Fruit fly (Drosophila melanogaster) whole organism, prepupa: ENCODE results near the gene Charon.
A peak's percentile ranks its signal among the peaks of the same experiment; 100 is the strongest.

Experiments used
- Blimp-1 ChIP-seq: fragments of 200-800 bp; sonication (Bioruptor generic); optimal IDR thresholded peaks from 3 replicates; lab custom pipeline; 2017; ENCODE audit warnings: missing biosample characterization, missing genetic modification characterization, mild to moderate bottlenecking, moderate library complexity, missing genetic modification reagents
- CG10631 ChIP-seq: fragments of 200-800 bp; sonication (Bioruptor generic); optimal IDR thresholded peaks from 2 replicates; lab custom pipeline; 2016; ENCODE audit warnings: missing biosample characterization, missing genetic modification characterization
- CG11294 ChIP-seq: fragments of 200-800 bp; sonication (Bioruptor generic); IDR thresholded peaks from 2 replicates; pipeline ENCODE4 v1.3.6; 2022; ENCODE audit warnings: missing biosample characterization, missing genetic modification characterization
- CG11762 ChIP-seq: fragments of 200-800 bp; sonication (Bioruptor generic); optimal IDR thresholded peaks from 3 replicates; lab custom pipeline; 2016; ENCODE audit warnings: missing biosample characterization, missing genetic modification characterization; ENCODE audit not compliant: insufficient read depth
- CG11902 ChIP-seq: fragments of 200-800 bp; sonication (Bioruptor generic); optimal IDR thresholded peaks from 3 replicates; lab custom pipeline; 2016; ENCODE audit warnings: missing biosample characterization, missing genetic modification characterization
- CG16779 ChIP-seq: fragments of 200-800 bp; sonication (Bioruptor generic); optimal IDR thresholded peaks from 3 replicates; lab custom pipeline; 2017; ENCODE audit warnings: missing biosample characterization, mild to moderate bottlenecking, missing genetic modification characterization
- CG3032 ChIP-seq: fragments of 200-800 bp; optimal IDR thresholded peaks from 2 replicates; lab custom pipeline; 2019; ENCODE audit warnings: missing biosample characterization, mild to moderate bottlenecking, missing genetic modification characterization, moderate library complexity
- CG31627 ChIP-seq: fragments of 200-800 bp; sonication (Bioruptor generic); optimal IDR thresholded peaks from 3 replicates; lab custom pipeline; 2016; ENCODE audit warnings: missing biosample characterization, missing genetic modification characterization
- CG32006 ChIP-seq: fragments of 200-800 bp; sonication (Bioruptor generic); optimal IDR thresholded peaks from 3 replicates; lab custom pipeline; 2017; ENCODE audit warnings: missing biosample characterization, mild to moderate bottlenecking, missing genetic modification characterization
- CG34406 ChIP-seq: fragments of 200-800 bp; sonication (Bioruptor generic); optimal IDR thresholded peaks from 3 replicates; lab custom pipeline; 2016; ENCODE audit warnings: missing biosample characterization, missing genetic modification characterization
- CG3919 ChIP-seq: fragments of 200-800 bp; sonication (Bioruptor generic); optimal IDR thresholded peaks from 3 replicates; lab custom pipeline; 2016; ENCODE audit warnings: missing biosample characterization, missing genetic modification characterization
- CG6163 ChIP-seq: fragments of 200-800 bp; sonication (Bioruptor generic); IDR thresholded peaks from 3 replicates; pipeline ENCODE4 v1.3.6; 2022; ENCODE audit warnings: missing biosample characterization, missing genetic modification characterization
- CG6276 ChIP-seq: fragments of 200-800 bp; sonication (Bioruptor generic); optimal IDR thresholded peaks from 2 replicates; lab custom pipeline; 2017; ENCODE audit warnings: missing biosample characterization, mild to moderate bottlenecking, missing genetic modification characterization
- CG6792 ChIP-seq: fragments of 200-800 bp; sonication (Bioruptor generic); optimal IDR thresholded peaks from 3 replicates; lab custom pipeline; 2016; ENCODE audit warnings: missing biosample characterization, missing genetic modification characterization
- CG6808 ChIP-seq: fragments of 200-800 bp; sonication (Bioruptor generic); optimal IDR thresholded peaks from 3 replicates; lab custom pipeline; 2017; ENCODE audit warnings: missing biosample characterization, missing genetic modification characterization, mild to moderate bottlenecking, moderate library complexity, missing genetic modification reagents
- CG6854 ChIP-seq: fragments of 200-800 bp; sonication (Bioruptor generic); optimal IDR thresholded peaks from 2 replicates; lab custom pipeline; 2017; ENCODE audit warnings: missing biosample characterization, mild to moderate bottlenecking, missing genetic modification characterization
- CG7368 ChIP-seq: fragments of 200-800 bp; sonication (Bioruptor generic); optimal IDR thresholded peaks from 3 replicates; lab custom pipeline; 2016; ENCODE audit warnings: missing biosample characterization, missing genetic modification characterization
- CG8319 ChIP-seq: fragments of 200-800 bp; sonication (Bioruptor generic); optimal IDR thresholded peaks from 3 replicates; lab custom pipeline; 2016; ENCODE audit warnings: missing biosample characterization, missing genetic modification characterization
- CG8632 ChIP-seq: fragments of 200-800 bp; sonication (Bioruptor generic); optimal IDR thresholded peaks from 3 replicates; lab custom pipeline; 2016; ENCODE audit warnings: missing biosample characterization, missing genetic modification characterization
- CG9139 ChIP-seq: fragments of 200-800 bp; sonication (Bioruptor generic); optimal IDR thresholded peaks from 3 replicates; lab custom pipeline; 2017; ENCODE audit warnings: missing biosample characterization, mild to moderate bottlenecking, missing genetic modification characterization
- Eip75B ChIP-seq: fragments of 200-800 bp; sonication (Bioruptor generic); optimal IDR thresholded peaks from 3 replicates; lab custom pipeline; 2016; ENCODE audit warnings: missing biosample characterization, missing genetic modification characterization
- Eip93F ChIP-seq: fragments of 200-800 bp; sonication (Bioruptor generic); optimal IDR thresholded peaks from 2 replicates; lab custom pipeline; 2016; ENCODE audit warnings: missing biosample characterization, mild to moderate bottlenecking, missing genetic modification characterization
- Ets96B ChIP-seq: fragments of 200-800 bp; optimal IDR thresholded peaks from 2 replicates; lab custom pipeline; 2019; ENCODE audit warnings: missing biosample characterization, mild to moderate bottlenecking, missing genetic modification characterization, moderate library complexity
- Hr38 ChIP-seq: sonication (Bioruptor generic); optimal IDR thresholded peaks from 2 replicates; lab custom pipeline; 2016; ENCODE audit warnings: missing biosample characterization, missing genetic modification characterization
- Met ChIP-seq: fragments of 200-800 bp; sonication (Bioruptor generic); optimal IDR thresholded peaks from 3 replicates; lab custom pipeline; 2016; ENCODE audit warnings: missing biosample characterization, missing genetic modification characterization
- OdsH ChIP-seq: fragments of 200-800 bp; sonication (Bioruptor generic); optimal IDR thresholded peaks from 3 replicates; lab custom pipeline; 2016; ENCODE audit warnings: missing biosample characterization, missing genetic modification characterization
- Smox ChIP-seq: fragments of 200-800 bp; sonication (Bioruptor generic); optimal IDR thresholded peaks from 3 replicates; lab custom pipeline; 2016; ENCODE audit warnings: missing biosample characterization, missing genetic modification characterization
- Sox102F ChIP-seq: fragments of 200-800 bp; sonication (Bioruptor generic); optimal IDR thresholded peaks from 2 replicates; lab custom pipeline; 2016; ENCODE audit warnings: missing biosample characterization, mild to moderate bottlenecking, missing genetic modification characterization
- achi ChIP-seq: fragments of 200-800 bp; sonication (Bioruptor generic); optimal IDR thresholded peaks from 3 replicates; lab custom pipeline; 2016; ENCODE audit warnings: missing biosample characterization, missing genetic modification characterization
- cyc ChIP-seq: fragments of 200-800 bp; sonication (Bioruptor generic); optimal IDR thresholded peaks from 3 replicates; lab custom pipeline; 2016; ENCODE audit warnings: missing biosample characterization, missing genetic modification characterization
- dac ChIP-seq: fragments of 200-800 bp; sonication (Bioruptor generic); optimal IDR thresholded peaks from 2 replicates; lab custom pipeline; 2017; ENCODE audit warnings: missing biosample characterization, mild to moderate bottlenecking, missing genetic modification characterization
- eg ChIP-seq: fragments of 200-800 bp; sonication (Bioruptor generic); IDR thresholded peaks from 3 replicates; pipeline ENCODE4 v1.3.6; 2022; ENCODE audit warnings: missing biosample characterization, missing genetic modification characterization
- fd59A ChIP-seq: fragments of 200-800 bp; sonication (Bioruptor generic); optimal IDR thresholded peaks from 2 replicates; lab custom pipeline; 2017; ENCODE audit warnings: missing biosample characterization, mild to moderate bottlenecking, missing genetic modification characterization, missing genetic modification reagents
- fkh ChIP-seq: fragments of 200-800 bp; sonication (Bioruptor generic); optimal IDR thresholded peaks from 3 replicates; lab custom pipeline; 2017; ENCODE audit warnings: missing biosample characterization, mild to moderate bottlenecking, missing genetic modification characterization, moderate library complexity
- lz ChIP-seq: fragments of 200-800 bp; sonication (Bioruptor generic); optimal IDR thresholded peaks from 3 replicates; lab custom pipeline; 2016; ENCODE audit warnings: missing biosample characterization, missing genetic modification characterization
- spab ChIP-seq: fragments of 200-800 bp; sonication (Bioruptor generic); optimal IDR thresholded peaks from 2 replicates; lab custom pipeline; 2017; ENCODE audit warnings: missing biosample characterization, mild to moderate bottlenecking, missing genetic modification characterization, missing genetic modification reagents
- ss ChIP-seq, 2 experiments: fragments of 200-800 bp; sonication (Bioruptor generic); optimal IDR thresholded peaks; 2 replicates in 1 of 2; 3 replicates in 1 of 2; lab custom pipeline; 2017 to 2018; ENCODE audit warnings: mild to moderate bottlenecking in 2 of 2, missing biosample characterization in 2 of 2, missing genetic modification characterization in 2 of 2, moderate library complexity in 1 of 2
- svp ChIP-seq: fragments of 200-800 bp; sonication (Bioruptor generic); peaks from one replicate; lab custom pipeline; 2016; ENCODE audit warnings: missing biosample characterization, missing genetic modification characterization
- vri ChIP-seq: fragments of 200-800 bp; sonication (Bioruptor generic); optimal IDR thresholded peaks from 3 replicates; lab custom pipeline; 2016; ENCODE audit warnings: missing biosample characterization, mild to moderate bottlenecking, missing genetic modification characterization

Gene Charon

dm6 chr2L:1128932-1129887 is 43.4 kb downstream of the Charon start, which contains the start of the genes Pino and TBC1D23 (continued):
- no peak for TF ChIP-seq CG6854 (GFP tag; lab: Kevin White, UChicago)
- peak; percentile 65 for TF ChIP-seq Ets96B (tag; lab: Kevin White, UChicago)
- TF ChIP-seq OdsH (GFP tag; lab: Kevin White, UChicago): peak; percentile 78
- peak; percentile 43 for TF ChIP-seq CG11902
- peak; percentile 16 for TF ChIP-seq CG8319 (GFP tag; lab: Kevin White, UChicago)
- TF ChIP-seq fd59A (GFP tag; lab: Kevin White, UChicago): peak; percentile 20
- TF ChIP-seq CG11762: peak; percentile 46
- TF ChIP-seq lz: peak; percentile 72
- TF ChIP-seq CG6808 (GFP tag; lab: Kevin White, UChicago): peak; percentile 28
- TF ChIP-seq Met (GFP tag; lab: Kevin White, UChicago): no peak
- peak; percentile 76 for TF ChIP-seq CG10631 (GFP tag; lab: Kevin White, UChicago)
- no peak for TF ChIP-seq vri (GFP tag; lab: Kevin White, UChicago)
- TF ChIP-seq Eip75B (GFP tag; lab: Kevin White, UChicago): peak; percentile 27
- TF ChIP-seq Eip93F (GFP tag; lab: Kevin White, UChicago): peak; percentile 38
- no peak for TF ChIP-seq Hr38
- TF ChIP-seq Sox102F (GFP tag; lab: Kevin White, UChicago): peak; percentile 45
- peak; percentile 69 for TF ChIP-seq CG32006 (GFP tag; lab: Kevin White, UChicago)
- peak; percentile 70 for TF ChIP-seq CG31627 (GFP tag; lab: Kevin White, UChicago)
- peak; percentile 1 for TF ChIP-seq Blimp-1 (GFP tag; lab: Kevin White, UChicago)
- peak; percentile 74 for TF ChIP-seq svp (GFP tag; lab: Kevin White, UChicago)
- TF ChIP-seq Smox: no peak
- TF ChIP-seq spab (GFP tag; lab: Kevin White, UChicago): peak; percentile 30
- TF ChIP-seq fkh (GFP tag; lab: Kevin White, UChicago): peak; percentile 8
- TF ChIP-seq achi (GFP tag; lab: Kevin White, UChicago): peak; percentile 38
- peak; percentile 38 for TF ChIP-seq CG7368 (GFP tag; lab: Kevin White, UChicago)
- peak; percentile 22; the same call in 1 of the 2 replicates for TF ChIP-seq CG11294
- no peak for TF ChIP-seq CG9139 (GFP tag; lab: Kevin White, UChicago)

dm6 chr2L:1128344-1128931 is 44.2 kb downstream of the Charon start:
- TF ChIP-seq CG16779 (no peak), eg (GFP tag; lab: Robert Waterston, UW) (peak; percentile 46; the same call in 1 of the 3 replicates), fkh (GFP tag; lab: Kevin White, UChicago) (peak; percentile 29)

dm6 chr2L:1127434-1128089 is 45.0 kb downstream of the Charon start:
- TF ChIP-seq Ets96B (tag; lab: Kevin White, UChicago): no peak
- no peak for TF ChIP-seq CG3919 (GFP tag; lab: Kevin White, UChicago)
- no peak for TF ChIP-seq CG6854 (GFP tag; lab: Kevin White, UChicago)
- TF ChIP-seq dac: no peak
- TF ChIP-seq CG3032: no peak
- no peak for TF ChIP-seq CG6792 (GFP tag; lab: Kevin White, UChicago)
- no peak for TF ChIP-seq CG8632
- no peak for TF ChIP-seq CG34406
- TF ChIP-seq Sox102F (GFP tag; lab: Kevin White, UChicago): no peak
- TF ChIP-seq CG32006 (GFP tag; lab: Kevin White, UChicago): no peak
- TF ChIP-seq cyc: no peak
- no peak for TF ChIP-seq ss (GFP tag; optimal IDR thresholded peaks at IDR 0.05; lab: Kevin White, UChicago)
- no peak for TF ChIP-seq CG6276 (GFP tag; lab: Kevin White, UChicago)
- TF ChIP-seq CG6163 (GFP tag; lab: Robert Waterston, UW): no peak
- TF ChIP-seq CG16779: no peak
- TF ChIP-seq Hr38: no peak
- TF ChIP-seq, all 60 proteins: peak for 0
